Worm (Caenorhabditis elegans): ENCODE data around the gene D1005.6.

Gene D1005.6

ce11 chrX:1471232-1471631, 6.6 kb upstream of the D1005.6 start:
- TF ChIP-seq unc-39 (tag; optimal IDR thresholded peaks at IDR 0.05) = no peak
- TF ChIP-seq M03D4.4 (tag; optimal IDR thresholded peaks at IDR 0.05) = no peak
- no peak for TF ChIP-seq elt-1 (tag; optimal IDR thresholded peaks at IDR 0.05; ENCODE audit: borderline replicate concordance, insufficient read depth)
- no peak for TF ChIP-seq nhr-76 (tag; optimal IDR thresholded peaks at IDR 0.05)
- no peak for TF ChIP-seq drap-1 (GFP tag; optimal IDR thresholded peaks at IDR 0.05)

- TF ChIP-seq unc-120 (tag; optimal IDR thresholded peaks at IDR 0.05; ENCODE audit: poor library complexity, severe bottlenecking) = no peak
- peak; percentile 40 for TF ChIP-seq ces-1 (GFP tag; optimal IDR thresholded peaks at IDR 0.05)
Measured at ce11 chrX:1468057-1468456, 3.5 kb upstream of the D1005.6 start.

ce11 chrX:1459756-1460155, 4.8 kb downstream of the D1005.6 start:
- no peak for TF ChIP-seq ces-1 (GFP tag; optimal IDR thresholded peaks at IDR 0.05)
- no peak for TF ChIP-seq ceh-43 (GFP tag; optimal IDR thresholded peaks at IDR 0.05)
- TF ChIP-seq mab-5 (tag; optimal IDR thresholded peaks at IDR 0.05) = no peak
- TF ChIP-seq ztf-11 (tag; optimal IDR thresholded peaks at IDR 0.05) = no peak
- no peak for TF ChIP-seq drap-1 (GFP tag; optimal IDR thresholded peaks at IDR 0.05)
- TF ChIP-seq bed-3 (GFP tag; optimal IDR thresholded peaks at IDR 0.05) = no peak
- TF ChIP-seq nhr-2 (tag; optimal IDR thresholded peaks at IDR 0.05) = no peak

- TF ChIP-seq ceh-83 (GFP tag; optimal IDR thresholded peaks at IDR 0.05) (no peak), ham-2 (GFP tag; optimal IDR thresholded peaks at IDR 0.05) (no peak), elt-1 (tag; optimal IDR thresholded peaks at IDR 0.05; ENCODE audit: borderline replicate concordance, insufficient read depth) (no peak), blmp-1 (tag; optimal IDR thresholded peaks at IDR 0.05) (no peak), bed-3 (GFP tag; optimal IDR thresholded peaks at IDR 0.05) (no peak), nhr-237 (tag; optimal IDR thresholded peaks at IDR 0.05) (no peak), sem-2 (GFP tag; optimal IDR thresholded peaks at IDR 0.05) (no peak), mls-2 (tag; optimal IDR thresholded peaks at IDR 0.05) (no peak), lin-32 (GFP tag; optimal IDR thresholded peaks at IDR 0.05) (no peak), nhr-28 (tag; optimal IDR thresholded peaks at IDR 0.05) (no peak), lsy-2 (tag; optimal IDR thresholded peaks at IDR 0.05) (no peak), snpc-4 (tag; optimal IDR thresholded peaks at IDR 0.05) (no peak), nhr-76 (tag; optimal IDR thresholded peaks at IDR 0.05) (no peak), mep-1 (tag; optimal IDR thresholded peaks at IDR 0.05) (no peak), elt-3 (tag; optimal IDR thresholded peaks at IDR 0.05) (no peak), ceh-39 (tag; optimal IDR thresholded peaks at IDR 0.05) (no peak)
Measured at ce11 chrX:1458793-1459192, 5.8 kb downstream of the D1005.6 start, which contains the start of gene D1005.2. Gene D1005.2 (plus strand): TSS chrX:1459022.

ce11 chrX:1456350-1457080, 8.1 kb downstream of the D1005.6 start:
- TF ChIP-seq unc-62 (GFP tag; optimal IDR thresholded peaks at IDR 0.05) (peak; percentile 54), pha-4 (tag; optimal IDR thresholded peaks at IDR 0.05) (peak; percentile 60), unc-120 (tag; optimal IDR thresholded peaks at IDR 0.05; ENCODE audit: poor library complexity, severe bottlenecking) (peak; percentile 39), mls-2 (tag; optimal IDR thresholded peaks at IDR 0.05) (no peak), unc-39 (tag; optimal IDR thresholded peaks at IDR 0.05) (no peak), hlh-1 (tag; optimal IDR thresholded peaks at IDR 0.05) (peak; percentile 67)

ce11 chrX:1454385-1454784, 10.2 kb downstream of the D1005.6 start:
- TF ChIP-seq drap-1 (GFP tag; optimal IDR thresholded peaks at IDR 0.05) (peak; percentile 69), mep-1 (tag; optimal IDR thresholded peaks at IDR 0.05) (peak; percentile 30), tbx-8 (GFP tag; optimal IDR thresholded peaks at IDR 0.05) (no peak), ztf-11 (tag; optimal IDR thresholded peaks at IDR 0.05) (peak; percentile 24), ham-2 (GFP tag; optimal IDR thresholded peaks at IDR 0.05) (peak; percentile 81), lsy-2 (tag; optimal IDR thresholded peaks at IDR 0.05) (peak; percentile 56), M03D4.4 (tag; optimal IDR thresholded peaks at IDR 0.05) (peak; percentile 66), nhr-237 (tag; optimal IDR thresholded peaks at IDR 0.05) (peak; percentile 84), bed-3 (GFP tag; optimal IDR thresholded peaks at IDR 0.05) (no peak), mls-2 (tag; optimal IDR thresholded peaks at IDR 0.05) (peak; percentile 40), sptf-1 (tag; optimal IDR thresholded peaks at IDR 0.05) (peak; percentile 51), ces-1 (GFP tag; optimal IDR thresholded peaks at IDR 0.05) (peak; percentile 52), unc-62 (GFP tag; optimal IDR thresholded peaks at IDR 0.05) (peak; percentile 79), pha-4 (tag; optimal IDR thresholded peaks at IDR 0.05) (peak; percentile 79), lin-32 (GFP tag; optimal IDR thresholded peaks at IDR 0.05) (no peak), hlh-1 (tag; optimal IDR thresholded peaks at IDR 0.05) (peak; percentile 58), elt-3 (tag; optimal IDR thresholded peaks at IDR 0.05) (peak; percentile 79), ceh-83 (GFP tag; optimal IDR thresholded peaks at IDR 0.05) (no peak), unc-120 (tag; optimal IDR thresholded peaks at IDR 0.05; ENCODE audit: poor library complexity, severe bottlenecking) (peak; percentile 31), nhr-12 (tag; optimal IDR thresholded peaks at IDR 0.05) (no peak)

Measured in whole organism, mixed stage, embryonic.